Fruit fly (Drosophila melanogaster) whole organism, embryonic: ENCODE measurements around the gene CG34451.
A peak's percentile ranks its signal among the peaks of the same experiment; 100 is the strongest.

ENCODE experiments used
- Bteb2 ChIP-seq: fragments of 200-800 bp; sonication (Bioruptor generic); optimal IDR thresholded peaks from 2 replicates; lab custom pipeline; 2016; ENCODE audit warnings: missing biosample characterization, missing genetic modification characterization
- CG10147 ChIP-seq: fragments of 200-800 bp; sonication (Bioruptor generic); optimal IDR thresholded peaks from 2 replicates; lab custom pipeline; 2019; ENCODE audit warnings: missing biosample characterization, mild to moderate bottlenecking, missing genetic modification characterization, moderate library complexity
- CG10462 ChIP-seq: fragments of 200-800 bp; sonication (Bioruptor generic); optimal IDR thresholded peaks from 2 replicates; lab custom pipeline; 2016; ENCODE audit warnings: missing biosample characterization, missing genetic modification characterization
- CG11093 ChIP-seq: fragments of 200-800 bp; sonication (Bioruptor generic); IDR thresholded peaks from 3 replicates; pipeline ENCODE4 v1.3.6; 2022; ENCODE audit warnings: missing biosample characterization, missing genetic modification characterization
- CG11723 ChIP-seq: fragments of 200-800 bp; sonication (Bioruptor generic); optimal IDR thresholded peaks from 2 replicates; lab custom pipeline; 2017; ENCODE audit warnings: missing biosample characterization, mild to moderate bottlenecking, missing genetic modification characterization
- CG12769 ChIP-seq: fragments of 200-800 bp; sonication (Bioruptor generic); optimal IDR thresholded peaks from 2 replicates; lab custom pipeline; 2019; ENCODE audit warnings: missing biosample characterization, mild to moderate bottlenecking, missing genetic modification characterization, moderate library complexity
- CG13287 ChIP-seq: fragments of 200-800 bp; sonication (Bioruptor generic); IDR thresholded peaks from 2 replicates; pipeline ENCODE4 v1.3.6; 2022; ENCODE audit warnings: missing biosample characterization, missing genetic modification characterization; ENCODE audit not compliant: partially characterized antibody
- CG13775 ChIP-seq: fragments of 200-800 bp; sonication (Bioruptor generic); optimal IDR thresholded peaks from 3 replicates; lab custom pipeline; 2017; ENCODE audit warnings: missing biosample characterization, mild to moderate bottlenecking, missing genetic modification characterization
- CG14014 ChIP-seq: fragments of 200-800 bp; sonication (Bioruptor generic); IDR thresholded peaks from 2 replicates; pipeline ENCODE4 v1.3.6; 2022; ENCODE audit warnings: missing biosample characterization, missing genetic modification characterization
- CG15073 ChIP-seq: fragments of 200-800 bp; sonication (Bioruptor generic); optimal IDR thresholded peaks from 2 replicates; lab custom pipeline; 2016; ENCODE audit warnings: missing biosample characterization, missing genetic modification characterization
- CG1529 ChIP-seq: fragments of 200-800 bp; sonication (Bioruptor generic); optimal IDR thresholded peaks from 3 replicates; lab custom pipeline; 2018; ENCODE audit warnings: missing biosample characterization, missing genetic modification characterization
- CG17359 ChIP-seq: fragments of 200-800 bp; sonication (Bioruptor generic); optimal IDR thresholded peaks from 3 replicates; lab custom pipeline; 2018; ENCODE audit warnings: missing biosample characterization, mild to moderate bottlenecking, missing genetic modification characterization, moderate library complexity
- CG2120 ChIP-seq: fragments of 200-800 bp; sonication (Bioruptor generic); optimal IDR thresholded peaks from 3 replicates; lab custom pipeline; 2016; ENCODE audit warnings: missing biosample characterization, missing genetic modification characterization
- CG2199 ChIP-seq: fragments of 200-800 bp; sonication (Bioruptor generic); IDR thresholded peaks from 3 replicates; pipeline ENCODE4 v1.3.6; 2022; ENCODE audit warnings: missing biosample characterization, missing genetic modification characterization
- CG2202 ChIP-seq: fragments of 200-800 bp; sonication (Bioruptor generic); optimal IDR thresholded peaks from 2 replicates; lab custom pipeline; 2018; ENCODE audit warnings: missing biosample characterization, mild to moderate bottlenecking, missing genetic modification characterization
- CG30431 ChIP-seq: fragments of 200-800 bp; sonication (Bioruptor generic); optimal IDR thresholded peaks from 2 replicates; lab custom pipeline; 2017; ENCODE audit warnings: missing biosample characterization, missing genetic modification characterization
- CG3163 ChIP-seq: fragments of 200-800 bp; sonication (Bioruptor generic); optimal IDR thresholded peaks from 3 replicates; lab custom pipeline; 2016; ENCODE audit warnings: missing biosample characterization, missing genetic modification characterization
- CG34422 ChIP-seq: fragments of 200-800 bp; sonication (Bioruptor generic); IDR thresholded peaks from 3 replicates; pipeline ENCODE4 v1.3.6; 2022; ENCODE audit warnings: missing biosample characterization, missing genetic modification characterization
- CG4360 ChIP-seq: fragments of 200-800 bp; sonication (Bioruptor generic); IDR thresholded peaks from 2 replicates; pipeline ENCODE4 v1.3.6; 2022; ENCODE audit warnings: missing biosample characterization, missing genetic modification characterization
- CG7556 ChIP-seq: fragments of 200-800 bp; sonication (Bioruptor generic); optimal IDR thresholded peaks from 2 replicates; lab custom pipeline; 2017; ENCODE audit warnings: missing biosample characterization, mild to moderate bottlenecking, missing genetic modification characterization
- CG8388 ChIP-seq: fragments of 200-800 bp; sonication (Bioruptor generic); optimal IDR thresholded peaks from 2 replicates; lab custom pipeline; 2019; ENCODE audit warnings: missing biosample characterization, mild to moderate bottlenecking, missing genetic modification characterization, moderate library complexity
- CG9437 ChIP-seq: fragments of 200-800 bp; sonication (Bioruptor generic); optimal IDR thresholded peaks from 2 replicates; lab custom pipeline; 2018; ENCODE audit warnings: missing biosample characterization, mild to moderate bottlenecking, missing genetic modification characterization
- Chrac-16 ChIP-seq: fragments of 200-800 bp; sonication (Bioruptor generic); optimal IDR thresholded peaks from 3 replicates; lab custom pipeline; 2016; ENCODE audit warnings: missing biosample characterization, missing genetic modification characterization
- CoRest ChIP-seq: fragments of 200-800 bp; sonication (Bioruptor generic); optimal IDR thresholded peaks from 3 replicates; lab custom pipeline; 2018; ENCODE audit warnings: missing biosample characterization, mild to moderate bottlenecking, missing genetic modification characterization, moderate library complexity
- D19A ChIP-seq: fragments of 200-800 bp; optimal IDR thresholded peaks from 3 replicates; lab custom pipeline; 2019; ENCODE audit warnings: missing biosample characterization, mild to moderate bottlenecking, missing genetic modification characterization, moderate library complexity
- Dek ChIP-seq: fragments of 200-800 bp; sonication (Bioruptor generic); optimal IDR thresholded peaks from 3 replicates; lab custom pipeline; 2019; ENCODE audit warnings: missing biosample characterization, mild to moderate bottlenecking, missing genetic modification characterization, moderate library complexity
- Dip3 ChIP-seq: fragments of 200-800 bp; sonication (Bioruptor generic); optimal IDR thresholded peaks from 3 replicates; lab custom pipeline; 2016; ENCODE audit warnings: missing biosample characterization, missing genetic modification characterization
- GATAe ChIP-seq: fragments of 200-800 bp; sonication (Bioruptor generic); conservative IDR thresholded peaks from 2 replicates; pipeline ENCODE4 v1.3.6; 2022; ENCODE audit warnings: missing biosample characterization, missing genetic modification characterization
- Hmx ChIP-seq: fragments of 200-800 bp; sonication (Bioruptor generic); optimal IDR thresholded peaks from 2 replicates; lab custom pipeline; 2016; ENCODE audit warnings: missing biosample characterization, missing genetic modification characterization
- Hsf ChIP-seq: fragments of 200-800 bp; sonication (Bioruptor generic); optimal IDR thresholded peaks from 3 replicates; lab custom pipeline; 2016; ENCODE audit warnings: missing biosample characterization, missing genetic modification characterization
- NK7.1 ChIP-seq: fragments of 200-800 bp; sonication (Bioruptor generic); optimal IDR thresholded peaks from 3 replicates; lab custom pipeline; 2016; ENCODE audit warnings: missing biosample characterization, missing genetic modification characterization
- NfI ChIP-seq: fragments of 200-800 bp; sonication (Bioruptor generic); optimal IDR thresholded peaks from 3 replicates; lab custom pipeline; 2018; ENCODE audit warnings: missing biosample characterization, mild to moderate bottlenecking, missing genetic modification characterization, moderate library complexity
- Sry-δ ChIP-seq: fragments of 200-800 bp; sonication (Bioruptor generic); optimal IDR thresholded peaks from 2 replicates; lab custom pipeline; 2016; ENCODE audit warnings: missing biosample characterization, missing genetic modification characterization
- Ssrp ChIP-seq: fragments of 200-800 bp; sonication (Bioruptor generic); optimal IDR thresholded peaks from 2 replicates; lab custom pipeline; 2018; ENCODE audit warnings: missing biosample characterization, mild to moderate bottlenecking, missing genetic modification characterization, moderate library complexity
- ac ChIP-seq: fragments of 200-800 bp; sonication (Bioruptor generic); optimal IDR thresholded peaks from 3 replicates; lab custom pipeline; 2017; ENCODE audit warnings: missing biosample characterization, mild to moderate bottlenecking, missing genetic modification characterization
- corto ChIP-seq: fragments of 200-800 bp; sonication (Bioruptor generic); optimal IDR thresholded peaks from 2 replicates; lab custom pipeline; 2016; ENCODE audit warnings: missing biosample characterization, mild to moderate bottlenecking, missing genetic modification characterization, moderate library complexity
- crol ChIP-seq: fragments of 200-800 bp; sonication (Bioruptor generic); IDR thresholded peaks from 2 replicates; pipeline ENCODE4 v1.3.6; 2022; ENCODE audit warnings: missing biosample characterization, missing genetic modification characterization
- eve ChIP-seq, 2 experiments: fragments of >200 bp; optimal IDR thresholded peaks; 2 replicates each; lab custom pipeline; 2017; ENCODE audit warnings: missing biosample characterization in 2 of 2, missing genetic modification characterization in 2 of 2
- fd102C ChIP-seq: fragments of 200-800 bp; sonication (Bioruptor generic); optimal IDR thresholded peaks from 2 replicates; lab custom pipeline; 2018; ENCODE audit warnings: missing biosample characterization, mild to moderate bottlenecking, missing genetic modification characterization, moderate library complexity
- jumu ChIP-seq: fragments of 200-800 bp; sonication (Bioruptor generic); optimal IDR thresholded peaks from 3 replicates; lab custom pipeline; 2016; ENCODE audit warnings: missing biosample characterization, missing genetic modification characterization
- kah ChIP-seq: fragments of 200-800 bp; sonication (Bioruptor generic); optimal IDR thresholded peaks from 2 replicates; lab custom pipeline; 2018; ENCODE audit warnings: missing biosample characterization, mild to moderate bottlenecking, missing genetic modification characterization
- lmd ChIP-seq: fragments of 200-800 bp; sonication (Bioruptor generic); IDR thresholded peaks from 2 replicates; pipeline ENCODE4 v1.3.6; 2022; ENCODE audit warnings: missing biosample characterization, missing genetic modification characterization
- oc ChIP-seq: fragments of 200-800 bp; sonication (Bioruptor generic); optimal IDR thresholded peaks from 2 replicates; lab custom pipeline; 2018; ENCODE audit warnings: missing biosample characterization, mild to moderate bottlenecking, missing genetic modification characterization, moderate library complexity
- phol ChIP-seq: fragments of 200-800 bp; sonication (Bioruptor generic); optimal IDR thresholded peaks from 3 replicates; lab custom pipeline; 2018; ENCODE audit warnings: missing biosample characterization, mild to moderate bottlenecking, missing genetic modification characterization, moderate library complexity
- pum ChIP-seq: fragments of 200-800 bp; sonication (Bioruptor generic); optimal IDR thresholded peaks from 2 replicates; lab custom pipeline; 2016; ENCODE audit warnings: missing biosample characterization, missing genetic modification characterization
- sens ChIP-seq: fragments of 200-800 bp; sonication (Bioruptor generic); peaks from one replicate; lab custom pipeline; 2016; ENCODE audit warnings: missing biosample characterization, missing genetic modification characterization
- so ChIP-seq: fragments of 200-800 bp; sonication (Bioruptor generic); IDR thresholded peaks from 3 replicates; pipeline ENCODE4 v1.3.6; 2022; ENCODE audit warnings: missing biosample characterization, missing genetic modification characterization
- trh ChIP-seq: fragments of 200-800 bp; sonication (Bioruptor generic); optimal IDR thresholded peaks from 2 replicates; lab custom pipeline; 2016; ENCODE audit warnings: missing biosample characterization, missing genetic modification characterization
- unpg ChIP-seq: fragments of 200-800 bp; sonication (Bioruptor generic); optimal IDR thresholded peaks from 3 replicates; lab custom pipeline; 2018; ENCODE audit warnings: missing biosample characterization, mild to moderate bottlenecking, missing genetic modification characterization, moderate library complexity
- vfl ChIP-seq: fragments of 200-800 bp; sonication (Bioruptor generic); optimal IDR thresholded peaks from 2 replicates; lab custom pipeline; 2016; ENCODE audit warnings: missing biosample characterization, missing genetic modification characterization
- zfh2 ChIP-seq: fragments of 200-800 bp; sonication (Bioruptor generic); optimal IDR thresholded peaks from 2 replicates; lab custom pipeline; 2016; ENCODE audit warnings: missing biosample characterization, missing genetic modification characterization

CG34451 gene

DNA sequence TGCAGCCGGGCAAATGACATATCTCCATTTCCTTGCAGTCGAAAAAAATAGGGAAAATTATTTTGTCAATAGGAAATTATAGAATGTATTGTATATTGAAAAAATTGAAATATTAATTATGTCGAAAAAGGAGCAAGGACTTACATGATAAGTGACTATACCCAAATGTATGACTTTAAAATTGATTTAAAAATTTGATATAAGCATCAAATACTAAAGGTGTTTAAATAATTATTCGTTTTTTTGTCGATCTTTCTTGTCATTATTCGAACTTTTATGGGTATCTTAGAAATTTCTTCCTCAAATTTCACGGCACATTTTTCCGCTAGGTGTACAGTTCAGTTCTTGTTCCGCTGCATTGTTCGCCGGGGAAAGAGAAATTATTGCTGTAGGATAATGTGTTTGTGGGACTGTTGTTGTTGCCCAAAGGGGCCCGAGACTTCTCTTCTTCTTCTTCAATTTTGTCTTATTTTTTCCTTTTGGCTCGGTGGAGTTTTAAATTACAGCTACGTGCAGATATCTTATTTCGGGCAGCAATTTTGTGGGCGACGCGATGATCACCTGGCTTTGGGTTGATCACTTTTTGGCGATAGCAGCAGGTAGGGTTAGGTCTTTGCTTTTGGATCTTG, 8.6 kb upstream of the CG34451 start (continued):
- TF ChIP-seq CG15073 (GFP tag; lab: Kevin White, UChicago), result no peak
- no peak for TF ChIP-seq Bteb2 (GFP tag; lab: Kevin White, UChicago)
- TF ChIP-seq corto (GFP tag; lab: Kevin White, UChicago), result peak; percentile 44
- no peak for TF ChIP-seq Sry-δ (GFP tag; lab: Kevin White, UChicago)
- peak; percentile 53 for TF ChIP-seq CG2202
- TF ChIP-seq CG13287 (GFP tag; lab: Robert Waterston, UW), result no peak
- no peak for TF ChIP-seq CG34422
- peak; percentile 45 for TF ChIP-seq unpg (GFP tag; lab: Kevin White, UChicago)
- no peak for TF ChIP-seq pum (GFP tag; lab: Kevin White, UChicago)
- TF ChIP-seq CG11723, result no peak
- peak in 1 of 2 experiments; percentile 60 for TF ChIP-seq eve (GFP tag; optimal IDR thresholded peaks at IDR 0.05; lab: Kevin White, UChicago)
- no peak for TF ChIP-seq kah (GFP tag; lab: Kevin White, UChicago)
- TF ChIP-seq CG9437 (GFP tag; lab: Kevin White, UChicago), result peak; percentile 27
- peak; percentile 57 for TF ChIP-seq Ssrp
- TF ChIP-seq CG10462 (GFP tag; lab: Kevin White, UChicago), result peak; percentile 29
- TF ChIP-seq NK7.1, result no peak
- peak; percentile 66 for TF ChIP-seq CG8388
- peak; percentile 62 for TF ChIP-seq phol (tag; lab: Kevin White, UChicago)
- TF ChIP-seq CG12769, result no peak
- TF ChIP-seq GATAe (GFP tag; lab: Robert Waterston, UW), result no peak
- peak; percentile 69 for TF ChIP-seq D19A (tag; lab: Kevin White, UChicago)
- TF ChIP-seq Hsf (GFP tag; lab: Kevin White, UChicago), result peak; percentile 32
- TF ChIP-seq zfh2 (GFP tag; lab: Kevin White, UChicago), result no peak
- TF ChIP-seq trh (GFP tag; lab: Kevin White, UChicago), result no peak
- peak; percentile 63 for TF ChIP-seq Chrac-16 (GFP tag; lab: Kevin White, UChicago)
- TF ChIP-seq NfI, result no peak
- TF ChIP-seq CG7556 (GFP tag; lab: Kevin White, UChicago), result peak; percentile 72
- TF ChIP-seq vfl (GFP tag; lab: Kevin White, UChicago), result no peak
- no peak for TF ChIP-seq Dip3 (GFP tag; lab: Kevin White, UChicago)
- peak; percentile 80 for TF ChIP-seq ac
- peak; percentile 50 for TF ChIP-seq CG1529 (GFP tag; lab: Kevin White, UChicago)
- TF ChIP-seq so (GFP tag; lab: Robert Waterston, UW), result no peak
- peak; percentile 60 for TF ChIP-seq CoRest (tag; lab: Kevin White, UChicago)
- TF ChIP-seq jumu, result no peak
- no peak for TF ChIP-seq CG17359 (tag; lab: Kevin White, UChicago)
- peak; percentile 89 for TF ChIP-seq sens (GFP tag; lab: Kevin White, UChicago)
- peak; percentile 60 for TF ChIP-seq CG30431
- TF ChIP-seq Dek (tag; lab: Kevin White, UChicago), result no peak
- peak; percentile 4 for TF ChIP-seq Hmx
- TF ChIP-seq CG2199 (GFP tag; lab: Robert Waterston, UW), result 0 out of 3 replicates have a peak, but pooled peaks have one; percentile 44
- TF ChIP-seq CG13775 (GFP tag; lab: Kevin White, UChicago), result peak; percentile 76
- TF ChIP-seq CG11093 (GFP tag; lab: Robert Waterston, UW), result no peak
- no peak for TF ChIP-seq CG10147 (GFP tag; lab: Kevin White, UChicago)
- no peak for TF ChIP-seq CG3163 (GFP tag; lab: Kevin White, UChicago)
- TF ChIP-seq CG14014, result no peak
- no peak for TF ChIP-seq crol (GFP tag; lab: Robert Waterston, UW)
- no peak for TF ChIP-seq lmd (GFP tag; lab: Robert Waterston, UW)
- no peak for TF ChIP-seq oc (tag; lab: Kevin White, UChicago)
- peak; percentile 77 for TF ChIP-seq fd102C (GFP tag; lab: Kevin White, UChicago)
- TF ChIP-seq CG2120 (GFP tag; lab: Kevin White, UChicago), result no peak
- TF ChIP-seq CG4360 (GFP tag; lab: Robert Waterston, UW), result peak; percentile 95
